Fruit fly (Drosophila melanogaster) whole organism, pupa: Measurements from ENCODE around the gene Rpp21.

Experiments
- CG12605 ChIP-seq: fragments of 200-800 bp; sonication (Bioruptor generic); IDR thresholded peaks from 2 replicates; pipeline ENCODE4 v1.3.6; 2022; ENCODE audit warnings: missing biosample characterization, missing genetic modification characterization
- CG13204 ChIP-seq: fragments of 200-800 bp; sonication (Bioruptor generic); optimal IDR thresholded peaks from 2 replicates; lab custom pipeline; 2018; ENCODE audit warnings: missing biosample characterization, mild to moderate bottlenecking, missing genetic modification characterization, moderate library complexity
- CG15710 ChIP-seq: fragments of 200-800 bp; sonication (Bioruptor generic); optimal IDR thresholded peaks from 2 replicates; lab custom pipeline; 2018; ENCODE audit warnings: missing biosample characterization, mild to moderate bottlenecking, missing genetic modification characterization, moderate library complexity
- CG34367 ChIP-seq: fragments of 200-800 bp; sonication (Bioruptor generic); optimal IDR thresholded peaks from 2 replicates; lab custom pipeline; 2018; ENCODE audit warnings: missing biosample characterization, mild to moderate bottlenecking, missing genetic modification characterization
- CG9948 ChIP-seq: fragments of 200-800 bp; sonication (Bioruptor generic); optimal IDR thresholded peaks from 2 replicates; lab custom pipeline; 2018; ENCODE audit warnings: missing biosample characterization, mild to moderate bottlenecking, missing genetic modification characterization, moderate library complexity
- D1 ChIP-seq: fragments of 200-800 bp; sonication (Bioruptor generic); optimal IDR thresholded peaks from 2 replicates; lab custom pipeline; 2018; ENCODE audit warnings: missing biosample characterization, mild to moderate bottlenecking, missing genetic modification characterization, moderate library complexity
- EcR ChIP-seq: fragments of 200-800 bp; sonication (Bioruptor generic); optimal IDR thresholded peaks from 3 replicates; lab custom pipeline; 2019; ENCODE audit warnings: missing biosample characterization, missing genetic modification characterization, mild to moderate bottlenecking, moderate library complexity, missing genetic modification reagents
- Pif1A ChIP-seq: fragments of 200-800 bp; sonication (Bioruptor generic); optimal IDR thresholded peaks from 3 replicates; lab custom pipeline; 2016; ENCODE audit warnings: missing biosample characterization, missing genetic modification characterization
- Pif1B ChIP-seq: fragments of 200-800 bp; sonication (Bioruptor generic); optimal IDR thresholded peaks from 3 replicates; lab custom pipeline; 2016; ENCODE audit warnings: missing biosample characterization, missing genetic modification characterization
- fd96Ca ChIP-seq: fragments of 200-800 bp; sonication (Bioruptor generic); IDR thresholded peaks from 3 replicates; pipeline ENCODE4 v1.3.6; 2022; ENCODE audit warnings: missing biosample characterization, missing genetic modification characterization

DNA sequence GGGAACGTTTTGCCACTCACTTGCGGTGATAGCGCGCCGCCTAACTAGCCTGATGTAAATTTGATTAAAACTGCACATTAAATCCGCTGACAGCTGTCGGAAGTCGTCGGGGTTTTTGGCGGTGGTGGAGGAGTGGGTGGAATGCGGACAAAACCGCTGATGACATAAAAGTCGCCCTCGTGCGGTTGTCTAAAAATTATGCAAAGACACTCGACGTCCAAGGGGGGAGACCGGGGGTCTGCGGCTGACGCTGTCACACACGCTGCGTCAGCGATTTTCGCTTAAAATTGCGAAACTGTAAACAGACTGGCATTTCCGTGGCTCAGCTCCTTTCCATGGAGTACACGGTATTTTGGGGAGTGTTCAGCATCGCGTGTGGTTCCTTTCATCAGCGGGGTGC lies 25.8 kb downstream of the Rpp21 start:
- TF ChIP-seq fd96Ca (GFP tag; lab: Robert Waterston, UW) = no peak
- no peak for TF ChIP-seq CG9948 (tag; lab: Kevin White, UChicago)
- TF ChIP-seq CG15710 (tag; lab: Kevin White, UChicago) = no peak
- no peak for TF ChIP-seq CG34367
- no peak for TF ChIP-seq Pif1B (GFP tag; lab: Kevin White, UChicago)
- no peak for TF ChIP-seq D1
- no peak for TF ChIP-seq CG12605 (GFP tag; lab: Robert Waterston, UW)
- no peak for TF ChIP-seq Pif1A (GFP tag; lab: Kevin White, UChicago)
- TF ChIP-seq EcR (GFP tag; lab: Kevin White, UChicago) = no peak
- TF ChIP-seq CG13204 (GFP tag; lab: Kevin White, UChicago) = no peak
